Worm (Caenorhabditis elegans) whole organism, L4 larva: Measurements from ENCODE around the gene E01B7.2.

Source experiments
- F26F4.8 ChIP-seq: fragments of 200-800 bp; sonication (Bioruptor generic); conservative IDR thresholded peaks from 2 replicates; pipeline ENCODE4 v1.3.6; 2022; ENCODE audit warnings: missing genetic modification characterization, missing compliant biosample characterization
- F37D6.2 ChIP-seq: sonication (generic microtip); optimal IDR thresholded peaks from 2 replicates; lab custom pipeline; 2016; ENCODE audit warnings: mild to moderate bottlenecking, missing genetic modification characterization, missing compliant biosample characterization
- F44E2.7 ChIP-seq: fragments of 200-800 bp; sonication (Bioruptor generic); IDR thresholded peaks from 2 replicates; pipeline ENCODE4 v2.1.2; 2022; ENCODE audit warnings: missing genetic modification characterization, missing compliant biosample characterization
- Y105C5A.15 ChIP-seq: fragments of 200-800 bp; sonication (Bioruptor generic); IDR thresholded peaks from 2 replicates; pipeline ENCODE4 v1.3.6; 2022; ENCODE audit warnings: missing genetic modification characterization, missing compliant biosample characterization
- Y48G9A.11 ChIP-seq: fragments of 200-800 bp; sonication (Bioruptor generic); IDR thresholded peaks from 2 replicates; pipeline ENCODE4 v1.3.6; 2022; ENCODE audit warnings: missing genetic modification reagents, missing genetic modification characterization, missing compliant biosample characterization
- ZK337.2 ChIP-seq: fragments of 200-800 bp; sonication (Bioruptor generic); IDR thresholded peaks from 2 replicates; pipeline ENCODE4 v1.3.6; 2022; ENCODE audit warnings: missing genetic modification reagents, missing genetic modification characterization, missing compliant biosample characterization
- aha-1 ChIP-seq: fragments of 150-350 bp; peaks from one replicate; lab custom pipeline; 2014; ENCODE audit warnings: missing biosample characterization, missing genetic modification characterization
- ama-1 ChIP-seq: fragments of 150-350 bp; optimal IDR thresholded peaks from 2 replicates; lab custom pipeline; 2014; ENCODE audit warnings: inconsistent platforms, mixed read lengths
- ceh-82 ChIP-seq: sonication (generic microtip); optimal IDR thresholded peaks from 2 replicates; lab custom pipeline; 2017; ENCODE audit warnings: missing biosample characterization, missing genetic modification characterization
- ces-1 ChIP-seq: fragments of 150-350 bp; sonication (generic microtip); optimal IDR thresholded peaks from 4 replicates; lab custom pipeline; 2014; ENCODE audit warnings: missing biosample characterization, missing genetic modification reagents, missing genetic modification characterization
- ctbp-1 ChIP-seq: fragments of 200-800 bp; sonication (Bioruptor generic); IDR thresholded peaks from 2 replicates; pipeline ENCODE4 v1.3.6; 2022; ENCODE audit warnings: missing genetic modification reagents, missing genetic modification characterization, missing compliant biosample characterization
- daf-8 ChIP-seq: fragments of 200-800 bp; sonication (Bioruptor generic); IDR thresholded peaks from 2 replicates; pipeline ENCODE4 v1.3.6; 2022; ENCODE audit warnings: missing genetic modification characterization, missing compliant biosample characterization
- dve-1 ChIP-seq: sonication (generic microtip); optimal IDR thresholded peaks from 2 replicates; lab custom pipeline; 2017; ENCODE audit warnings: antibody characterized with exemption, mild to moderate bottlenecking, missing genetic modification characterization, missing compliant biosample characterization; ENCODE audit not compliant: insufficient read depth
- egl-43 ChIP-seq: fragments of 200-800 bp; sonication (Bioruptor generic); IDR thresholded peaks from 2 replicates; pipeline ENCODE4 v1.3.6; 2022; ENCODE audit warnings: missing genetic modification reagents, missing genetic modification characterization, missing compliant biosample characterization
- fkh-10 ChIP-seq: fragments of 150-350 bp; optimal IDR thresholded peaks from 2 replicates; lab custom pipeline; 2014; ENCODE audit warnings: missing biosample characterization, missing genetic modification reagents, missing genetic modification characterization
- hlh-11 ChIP-seq: fragments of 200-800 bp; sonication (Bioruptor generic); optimal IDR thresholded peaks from 2 replicates; lab custom pipeline; 2018; ENCODE audit warnings: mild to moderate bottlenecking, missing genetic modification characterization, missing compliant biosample characterization
- hlh-30 ChIP-seq: sonication (generic microtip); optimal IDR thresholded peaks from 2 replicates; lab custom pipeline; 2017; ENCODE audit warnings: antibody characterized with exemption, mild to moderate bottlenecking, missing genetic modification characterization, missing compliant biosample characterization; ENCODE audit not compliant: insufficient read depth
- hmg-1.1 ChIP-seq: fragments of 200-800 bp; sonication (Bioruptor generic); IDR thresholded peaks from 2 replicates; pipeline ENCODE4 v1.3.6; 2022; ENCODE audit warnings: missing genetic modification reagents, missing genetic modification characterization, missing compliant biosample characterization
- lim-7 ChIP-seq: fragments of 200-800 bp; sonication (Bioruptor generic); IDR thresholded peaks from 2 replicates; pipeline ENCODE4 v1.3.6; 2022; ENCODE audit warnings: missing genetic modification characterization, missing compliant biosample characterization
- lin-15B ChIP-seq: fragments of 150-350 bp; sonication (generic microtip); optimal IDR thresholded peaks from 3 replicates; lab custom pipeline; 2014; ENCODE audit warnings: missing biosample characterization, missing genetic modification characterization
- lir-3 ChIP-seq: sonication (generic microtip); optimal IDR thresholded peaks from 2 replicates; lab custom pipeline; 2016; ENCODE audit warnings: mild to moderate bottlenecking, missing genetic modification characterization, missing compliant biosample characterization
- madf-5 ChIP-seq, 2 experiments: fragments of 200-800 bp; sonication (Bioruptor generic); IDR thresholded peaks; 2 replicates each; pipeline ENCODE4 v1.3.6; 2022; ENCODE audit warnings: missing compliant biosample characterization in 2 of 2, missing genetic modification characterization in 2 of 2
- madf-9 ChIP-seq: fragments of 200-800 bp; sonication (Bioruptor generic); conservative IDR thresholded peaks from 2 replicates; pipeline ENCODE4 v1.3.6; 2022; ENCODE audit warnings: missing genetic modification reagents, missing genetic modification characterization, missing compliant biosample characterization
- mdt-29 ChIP-seq: fragments of 200-800 bp; sonication (Bioruptor generic); IDR thresholded peaks from 2 replicates; pipeline ENCODE4 v1.3.6; 2022; ENCODE audit warnings: missing genetic modification reagents, missing genetic modification characterization, missing compliant biosample characterization
- mxl-2 ChIP-seq: fragments of 200-800 bp; sonication (Bioruptor generic); conservative IDR thresholded peaks from 2 replicates; pipeline ENCODE4 v1.3.6; 2022; ENCODE audit warnings: missing genetic modification reagents, missing genetic modification characterization, missing compliant biosample characterization
- mxl-3 ChIP-seq: fragments of 200-800 bp; sonication (Bioruptor generic); optimal IDR thresholded peaks from 2 replicates; lab custom pipeline; 2018; ENCODE audit warnings: mild to moderate bottlenecking, missing genetic modification characterization, missing compliant biosample characterization
- nhr-11 ChIP-seq: fragments of 150-350 bp; optimal IDR thresholded peaks from 2 replicates; lab custom pipeline; 2014; ENCODE audit warnings: missing biosample characterization, missing genetic modification characterization
- nhr-237 ChIP-seq: sonication (generic microtip); optimal IDR thresholded peaks from 2 replicates; lab custom pipeline; 2017; ENCODE audit warnings: missing biosample characterization, missing genetic modification characterization
- nhr-28 ChIP-seq: fragments of 150-350 bp; optimal IDR thresholded peaks from 2 replicates; lab custom pipeline; 2014; ENCODE audit warnings: missing biosample characterization, missing genetic modification characterization
- nhr-48 ChIP-seq: sonication (generic microtip); optimal IDR thresholded peaks from 2 replicates; lab custom pipeline; 2016; ENCODE audit warnings: mild to moderate bottlenecking, missing genetic modification characterization, missing compliant biosample characterization
- nhr-6 ChIP-seq: fragments of 150-350 bp; optimal IDR thresholded peaks from 2 replicates; lab custom pipeline; 2014; ENCODE audit warnings: missing biosample characterization, missing genetic modification characterization
- nhr-76 ChIP-seq: fragments of 150-350 bp; optimal IDR thresholded peaks from 2 replicates; lab custom pipeline; 2014; ENCODE audit warnings: missing biosample characterization, missing genetic modification characterization
- nhr-77 ChIP-seq: fragments of 150-350 bp; optimal IDR thresholded peaks from 2 replicates; lab custom pipeline; 2014; ENCODE audit warnings: missing biosample characterization, missing genetic modification characterization
- pha-4 ChIP-seq, 2 experiments: fragments of 150-350 bp in 1 of 2; fragments of 200-800 bp in 1 of 2; sonication (Bioruptor generic) in 1 of 2; IDR thresholded peaks in 1 of 2; optimal IDR thresholded peaks in 1 of 2; 2 replicates each; pipeline versions ENCODE4 v1.3.6 to Lab custom; 2014 to 2022; ENCODE audit warnings: missing genetic modification characterization in 2 of 2, missing genetic modification reagents in 2 of 2, missing biosample characterization in 1 of 2, missing compliant biosample characterization in 1 of 2
- php-3 ChIP-seq: fragments of 200-800 bp; sonication (Bioruptor generic); IDR thresholded peaks from 2 replicates; pipeline ENCODE4 v1.3.6; 2022; ENCODE audit warnings: missing genetic modification reagents, missing genetic modification characterization, missing compliant biosample characterization
- pqm-1 ChIP-seq: sonication (generic microtip); optimal IDR thresholded peaks from 2 replicates; lab custom pipeline; 2017; ENCODE audit warnings: missing biosample characterization, missing genetic modification characterization
- sdz-12 ChIP-seq: fragments of 200-800 bp; sonication (Bioruptor generic); optimal IDR thresholded peaks from 2 replicates; lab custom pipeline; 2018; ENCODE audit warnings: mild to moderate bottlenecking, missing genetic modification characterization, missing compliant biosample characterization
- spr-3 ChIP-seq: fragments of 200-800 bp; sonication (Bioruptor generic); optimal IDR thresholded peaks from 2 replicates; lab custom pipeline; 2018; ENCODE audit warnings: mild to moderate bottlenecking, missing genetic modification characterization, missing compliant biosample characterization
- unc-39 ChIP-seq: sonication (generic microtip); optimal IDR thresholded peaks from 2 replicates; lab custom pipeline; 2017; ENCODE audit warnings: missing biosample characterization, missing genetic modification characterization
- unc-62 ChIP-seq, 3 experiments: fragments of 150-350 bp in 1 of 3; sonication (generic microtip); optimal IDR thresholded peaks in 2 of 3; peaks in 1 of 3; 1 replicate in 1 of 3; 2 replicates in 2 of 3; lab custom pipeline; 2014 to 2017; ENCODE audit warnings: missing biosample characterization in 3 of 3, missing genetic modification characterization in 3 of 3, missing genetic modification reagents in 3 of 3, missing genotype in 1 of 3
- vab-7 ChIP-seq: fragments of 200-800 bp; sonication (Bioruptor generic); IDR thresholded peaks from 2 replicates; pipeline ENCODE4 v1.3.6; 2022; ENCODE audit warnings: missing genetic modification reagents, missing genetic modification characterization, missing compliant biosample characterization
- zfp-2 ChIP-seq: sonication (generic microtip); optimal IDR thresholded peaks from 2 replicates; lab custom pipeline; 2016; ENCODE audit warnings: mild to moderate bottlenecking, missing genetic modification characterization, missing compliant biosample characterization
- ztf-7 ChIP-seq: fragments of 150-350 bp; optimal IDR thresholded peaks from 2 replicates; lab custom pipeline; 2014; ENCODE audit warnings: missing biosample characterization, missing genetic modification characterization

Gene E01B7.2

ce11 chrV:17948036-17948691, 26.6 kb downstream of the E01B7.2 start:
- no peak for TF ChIP-seq ama-1 (lab: Kevin White, UChicago)
- TF ChIP-seq unc-62 (GFP tag; optimal IDR thresholded peaks at IDR 0.05 in 1 of 2; lab: Kevin White, UChicago): peak in 1 of 2 experiments; percentile 81
- TF ChIP-seq unc-62 (tag; optimal IDR thresholded peaks at IDR 0.05; lab: Kevin White, UChicago): no peak

ce11 chrV:17949093-17949492, 27.5 kb downstream of the E01B7.2 start, which contains the start of gene dpy-21:
Gene dpy-21, minus strand, starts transcription at chrV:17949193.
- no peak for TF ChIP-seq ctbp-1 (GFP tag; lab: Robert Waterston, UW)
- TF ChIP-seq aha-1 (tag; lab: Kevin White, UChicago): peak; percentile 84
- no peak for TF ChIP-seq nhr-28 (tag; lab: Kevin White, UChicago)
- no peak for TF ChIP-seq F44E2.7 (GFP tag; lab: Robert Waterston, UW)

- TF ChIP-seq mxl-2 (GFP tag; lab: Robert Waterston, UW) (0 out of 2 replicates have a peak, but pooled peaks have one; percentile 47), nhr-11 (peak; percentile 95), Y105C5A.15 (GFP tag; lab: Robert Waterston, UW) (no peak; the same call in 1 of the 2 replicates), nhr-6 (tag; lab: Kevin White, UChicago) (peak; percentile 94), hmg-1.1 (peak; percentile 97), mxl-3 (GFP tag; lab: Kevin White, UChicago) (peak; percentile 94), nhr-237 (no peak), lim-7 (0 out of 2 replicates have a peak, but pooled peaks have one; percentile 37), pha-4 (GFP tag; IDR thresholded peaks at IDR 0.05; lab: Robert Waterston, UW) (peak; percentile 86), pha-4 (tag; optimal IDR thresholded peaks at IDR 0.05; lab: Kevin White, UChicago) (no peak), hlh-11 (tag; lab: Kevin White, UChicago) (peak; percentile 98), hlh-30 (tag; lab: Kevin White, UChicago) (peak; percentile 98), php-3 (GFP tag; lab: Robert Waterston, UW) (peak; percentile 47), sdz-12 (GFP tag; lab: Kevin White, UChicago) (peak; percentile 56), nhr-77 (peak; percentile 93), Y48G9A.11 (GFP tag; lab: Robert Waterston, UW) (no peak), madf-5 (GFP tag; IDR thresholded peaks at IDR 0.05; lab: Robert Waterston, UW) (0 out of 4 replicates have a peak, but pooled peaks of 1 of the 2 experiments have one; percentile 43), mdt-29 (GFP tag; lab: Robert Waterston, UW) (no peak; the same call in 1 of the 2 replicates), nhr-28 (tag; lab: Kevin White, UChicago) (peak; percentile 81), daf-8 (GFP tag; lab: Robert Waterston, UW) (no peak), madf-9 (GFP tag; lab: Robert Waterston, UW) (peak; percentile 80), F37D6.2 (peak; percentile 73), ceh-82 (no peak), aha-1 (tag; lab: Kevin White, UChicago) (peak; percentile 100), ztf-7 (tag; lab: Kevin White, UChicago) (peak; percentile 31), F44E2.7 (GFP tag; lab: Robert Waterston, UW) (no peak), ZK337.2 (peak; percentile 54; the same call in 1 of the 2 replicates), F26F4.8 (GFP tag; lab: Robert Waterston, UW) (no peak), zfp-2 (peak; percentile 60), egl-43 (GFP tag; lab: Robert Waterston, UW) (peak; percentile 88), unc-39 (no peak), fkh-10 (GFP tag; lab: Kevin White, UChicago) (peak; percentile 78), lir-3 (tag; lab: Kevin White, UChicago) (no peak), nhr-76 (tag; lab: Kevin White, UChicago) (no peak), lin-15B (tag; lab: Kevin White, UChicago) (peak; percentile 73), vab-7 (peak; percentile 39; the same call in 1 of the 2 replicates), ces-1 (GFP tag; lab: Kevin White, UChicago) (no peak), spr-3 (peak; percentile 78), nhr-48 (tag; lab: Kevin White, UChicago) (peak; percentile 93), dve-1 (tag; lab: Kevin White, UChicago) (peak; percentile 98), pqm-1 (tag; lab: Kevin White, UChicago) (peak; percentile 14)
Measured at ce11 chrV:17951172-17951999, 29.8 kb downstream of the E01B7.2 start, which contains the start of gene Y59A8B.24. Gene Y59A8B.24, plus strand, starts transcription at chrV:17951949.
